Comparison of ENCODE assay signal across 3 fruit fly cellular contexts in genomic region chrX:17856458-17857277, dm6.
TF ChIP-seq lines count a peak whose summit lies in the region.

Srx (plus strand) TSS chrX:17856974.

TF ChIP-seq in whole organism, embryonic, 481 proteins besides CTCF, POLR2A, EP300 and RAD21 (continued from another document and continues in another):
- TF ChIP-seq CrebB (tag; optimal IDR thresholded peaks at IDR 0.05; lab: Kevin White, UChicago): peak; percentile 13
- TF ChIP-seq Pdp1 (GFP tag; optimal IDR thresholded peaks at IDR 0.05; lab: Kevin White, UChicago): peak; percentile 26 to 72
- TF ChIP-seq phol (tag; optimal IDR thresholded peaks at IDR 0.05; lab: Kevin White, UChicago): peak; percentile 29
- peak; percentile 16 for TF ChIP-seq ind (GFP tag; optimal IDR thresholded peaks at IDR 0.05; lab: Kevin White, UChicago)
- peak; percentile 29; the same call in 1 of the 2 replicates for TF ChIP-seq Rfx (GFP tag; IDR thresholded peaks at IDR 0.05; lab: Robert Waterston, UW)
- peak; percentile 86 for TF ChIP-seq Dp (GFP tag; optimal IDR thresholded peaks at IDR 0.05; lab: Kevin White, UChicago)
- peak; percentile 23 for TF ChIP-seq Hey (tag; optimal IDR thresholded peaks at IDR 0.05; lab: Kevin White, UChicago)
- no peak for TF ChIP-seq CG32767 (GFP tag; IDR thresholded peaks at IDR 0.05; lab: Robert Waterston, UW)
- peak; percentile 17 for TF ChIP-seq CG12299 (tag; optimal IDR thresholded peaks at IDR 0.05; lab: Kevin White, UChicago)
- peak; percentile 14; the same call in 1 of the 2 replicates for TF ChIP-seq CG13287 (GFP tag; IDR thresholded peaks at IDR 0.05; lab: Robert Waterston, UW; ENCODE audit: partially characterized antibody)
- TF ChIP-seq Dek (tag; optimal IDR thresholded peaks at IDR 0.05; lab: Kevin White, UChicago): peak; percentile 8
- no peak for TF ChIP-seq CG33213 (GFP tag; optimal IDR thresholded peaks at IDR 0.05; lab: Kevin White, UChicago)
- no peak for TF ChIP-seq eve (GFP tag; optimal IDR thresholded peaks at IDR 0.05; lab: Kevin White, UChicago)
- TF ChIP-seq Hr51 (GFP tag; optimal IDR thresholded peaks at IDR 0.05; lab: Kevin White, UChicago): peak in 1 of 2 experiments; percentile 25
- peak; percentile 37; the same call in 1 of the 2 replicates for TF ChIP-seq CG9215 (GFP tag; IDR thresholded peaks at IDR 0.05; lab: Robert Waterston, UW)
- peak; percentile 81 for TF ChIP-seq Myb (GFP tag; optimal IDR thresholded peaks at IDR 0.05; lab: Kevin White, UChicago)
- no peak for TF ChIP-seq CG3726 (GFP tag; IDR thresholded peaks at IDR 0.05; lab: Robert Waterston, UW)
- TF ChIP-seq dmrt99B (tag; optimal IDR thresholded peaks at IDR 0.05; lab: Kevin White, UChicago): no peak
- TF ChIP-seq sisA (GFP tag; IDR thresholded peaks at IDR 0.05; lab: Robert Waterston, UW): no peak
- TF ChIP-seq ATbp (GFP tag; optimal IDR thresholded peaks at IDR 0.05; lab: Kevin White, UChicago): peak; percentile 42
- peak; percentile 3 for TF ChIP-seq CG13775 (GFP tag; optimal IDR thresholded peaks at IDR 0.05; lab: Kevin White, UChicago)
- TF ChIP-seq Sox102F (GFP tag; optimal IDR thresholded peaks at IDR 0.05; lab: Kevin White, UChicago): no peak
- TF ChIP-seq E2f2 (GFP tag; IDR thresholded peaks at IDR 0.05; lab: Robert Waterston, UW): peak; percentile 89
- peak; percentile 26 for TF ChIP-seq HLH54F (GFP tag; optimal IDR thresholded peaks at IDR 0.05; lab: Kevin White, UChicago)
- TF ChIP-seq wdn (GFP tag; IDR thresholded peaks at IDR 0.05; lab: Robert Waterston, UW): no peak
- TF ChIP-seq Jarid2 (GFP tag; optimal IDR thresholded peaks at IDR 0.05; lab: Kevin White, UChicago): no peak
- peak; percentile 50 for TF ChIP-seq CG2678 (tag; optimal IDR thresholded peaks at IDR 0.05; lab: Kevin White, UChicago)
- TF ChIP-seq CG10267 (tag; optimal IDR thresholded peaks at IDR 0.05; lab: Kevin White, UChicago): peak; percentile 15
- peak; percentile 50 for TF ChIP-seq Med (GFP tag; lab: Kevin White, UChicago)
- TF ChIP-seq hth (optimal IDR thresholded peaks at IDR 0.05; lab: Kevin White, UChicago): no peak
- TF ChIP-seq HHEX (GFP tag; optimal IDR thresholded peaks at IDR 0.05; lab: Kevin White, UChicago): peak; percentile 23
- TF ChIP-seq CG4328 (GFP tag; optimal IDR thresholded peaks at IDR 0.05; lab: Kevin White, UChicago): peak; percentile 34
- TF ChIP-seq Hmr (GFP tag; optimal IDR thresholded peaks at IDR 0.05; lab: Kevin White, UChicago): peak; percentile 2
- TF ChIP-seq ttk (GFP tag; IDR thresholded peaks at IDR 0.05; lab: Robert Waterston, UW): no peak
- TF ChIP-seq Scr (GFP tag; IDR thresholded peaks at IDR 0.05; lab: Robert Waterston, UW; ENCODE audit: partially characterized antibody): peak; percentile 26; the same call in 1 of the 2 replicates
- TF ChIP-seq BEAF-32 (GFP tag; optimal IDR thresholded peaks at IDR 0.05; lab: Kevin White, UChicago): peak; percentile 42
- peak; percentile 43; the same call in 2 of the 3 replicates for TF ChIP-seq row (GFP tag; IDR thresholded peaks at IDR 0.05; lab: Robert Waterston, UW)
- TF ChIP-seq bcd (GFP tag; optimal IDR thresholded peaks at IDR 0.05; lab: Kevin White, UChicago): peak; percentile 2
- TF ChIP-seq CG8765 (GFP tag; IDR thresholded peaks at IDR 0.05; lab: Robert Waterston, UW): no peak
- no peak for TF ChIP-seq Xrp1 (GFP tag; IDR thresholded peaks at IDR 0.05; lab: Robert Waterston, UW)
- no peak for TF ChIP-seq CG2712 (tag; optimal IDR thresholded peaks at IDR 0.05; lab: Kevin White, UChicago)
- no peak for TF ChIP-seq Fer3 (tag; optimal IDR thresholded peaks at IDR 0.05; lab: Kevin White, UChicago)
- peak; percentile 30 for TF ChIP-seq CG2120 (GFP tag; optimal IDR thresholded peaks at IDR 0.05; lab: Kevin White, UChicago)
- TF ChIP-seq Blimp-1 (GFP tag; optimal IDR thresholded peaks at IDR 0.05; lab: Kevin White, UChicago): peak; percentile 29

TF ChIP-seq in whole organism, prepupa, 60 proteins besides CTCF, POLR2A, EP300 and RAD21 (continued from another document):
- TF ChIP-seq CG8119 (GFP tag; IDR thresholded peaks at IDR 0.05; lab: Robert Waterston, UW) (peak; percentile 49; the same call in 1 of the 3 replicates), Sox15 (GFP tag; optimal IDR thresholded peaks at IDR 0.05; lab: Kevin White, UChicago) (peak; percentile 30), dac (GFP tag; optimal IDR thresholded peaks at IDR 0.05; lab: Kevin White, UChicago) (peak; percentile 7), CG6163 (GFP tag; IDR thresholded peaks at IDR 0.05; lab: Robert Waterston, UW) (0 out of 3 replicates have a peak, but pooled peaks have one; percentile 38), Eip78C (GFP tag; lab: Kevin White, UChicago) (peak; percentile 65), CG1621 (tag; optimal IDR thresholded peaks at IDR 0.05; lab: Kevin White, UChicago) (no peak), net (GFP tag; optimal IDR thresholded peaks at IDR 0.05; lab: Kevin White, UChicago) (peak; percentile 28), CG32006 (GFP tag; optimal IDR thresholded peaks at IDR 0.05; lab: Kevin White, UChicago) (no peak), Blimp-1 (GFP tag; optimal IDR thresholded peaks at IDR 0.05; lab: Kevin White, UChicago) (peak; percentile 76), Eip93F (GFP tag; optimal IDR thresholded peaks at IDR 0.05; lab: Kevin White, UChicago) (peak; percentile 54), CG7368 (GFP tag; optimal IDR thresholded peaks at IDR 0.05; lab: Kevin White, UChicago) (no peak), esn (GFP tag; optimal IDR thresholded peaks at IDR 0.05; lab: Kevin White, UChicago) (peak; percentile 50), spab (GFP tag; optimal IDR thresholded peaks at IDR 0.05; lab: Kevin White, UChicago) (no peak), CG3032 (tag; optimal IDR thresholded peaks at IDR 0.05; lab: Kevin White, UChicago) (peak; percentile 19), lz (GFP tag; optimal IDR thresholded peaks at IDR 0.05; lab: Kevin White, UChicago) (no peak), CG8632 (GFP tag; optimal IDR thresholded peaks at IDR 0.05; lab: Kevin White, UChicago) (peak; percentile 39), Eip75B (GFP tag; optimal IDR thresholded peaks at IDR 0.05; lab: Kevin White, UChicago) (no peak), Met (GFP tag; optimal IDR thresholded peaks at IDR 0.05; lab: Kevin White, UChicago) (no peak), fd59A (GFP tag; optimal IDR thresholded peaks at IDR 0.05; lab: Kevin White, UChicago) (no peak), pdm3 (GFP tag; optimal IDR thresholded peaks at IDR 0.05; lab: Kevin White, UChicago) (no peak), fkh (GFP tag; optimal IDR thresholded peaks at IDR 0.05; lab: Kevin White, UChicago) (peak; percentile 17), Hr39 (GFP tag; optimal IDR thresholded peaks at IDR 0.05; lab: Kevin White, UChicago) (peak; percentile 35), Lpt (GFP tag; optimal IDR thresholded peaks at IDR 0.05; lab: Kevin White, UChicago) (no peak), cyc (GFP tag; optimal IDR thresholded peaks at IDR 0.05; lab: Kevin White, UChicago) (no peak), fd85E (GFP tag; optimal IDR thresholded peaks at IDR 0.05; lab: Kevin White, UChicago) (no peak), CG6792 (GFP tag; optimal IDR thresholded peaks at IDR 0.05; lab: Kevin White, UChicago) (no peak), eg (GFP tag; IDR thresholded peaks at IDR 0.05; lab: Robert Waterston, UW) (peak; percentile 66), dsx (GFP tag; optimal IDR thresholded peaks at IDR 0.05; lab: Kevin White, UChicago; ENCODE audit: poor library complexity, severe bottlenecking) (peak; percentile 18), Sox102F (GFP tag; optimal IDR thresholded peaks at IDR 0.05; lab: Kevin White, UChicago) (no peak), achi (GFP tag; optimal IDR thresholded peaks at IDR 0.05; lab: Kevin White, UChicago) (peak; percentile 99)

TF ChIP-seq in whole organism, wandering third instar larva, 38 proteins besides CTCF, POLR2A, EP300 and RAD21 (continued from another document):
- TF ChIP-seq fru (GFP tag; optimal IDR thresholded peaks at IDR 0.05; lab: Kevin White, UChicago): peak; percentile 33
- TF ChIP-seq lola (GFP tag; optimal IDR thresholded peaks at IDR 0.05; lab: Kevin White, UChicago): no peak
- TF ChIP-seq brk (GFP tag; optimal IDR thresholded peaks at IDR 0.05; lab: Kevin White, UChicago): no peak
- TF ChIP-seq pan (optimal IDR thresholded peaks at IDR 0.05; lab: Kevin White, UChicago): no peak
- TF ChIP-seq GATAd (GFP tag; optimal IDR thresholded peaks at IDR 0.05; lab: Kevin White, UChicago): no peak
- no peak for TF ChIP-seq Rel (GFP tag; optimal IDR thresholded peaks at IDR 0.05; lab: Kevin White, UChicago)
- peak; percentile 59 for TF ChIP-seq Rel (tag; optimal IDR thresholded peaks at IDR 0.05; lab: Kevin White, UChicago)
TF ChIP-seq in whole organism, wandering third instar larva: peak in this region for 15.
